Worm (Caenorhabditis elegans): ENCODE results near the gene srsx-30.

- no peak for TF ChIP-seq ceh-18 (tag; optimal IDR thresholded peaks at IDR 0.05)
- TF ChIP-seq elt-4 (tag; optimal IDR thresholded peaks at IDR 0.05): no peak
- no peak for TF ChIP-seq pha-4 (tag; optimal IDR thresholded peaks at IDR 0.05)
- TF ChIP-seq ceh-48 (tag; optimal IDR thresholded peaks at IDR 0.05): no peak
- no peak for TF ChIP-seq rnt-1 (tag; optimal IDR thresholded peaks at IDR 0.05)
- TF ChIP-seq ztf-16 (tag; optimal IDR thresholded peaks at IDR 0.05): no peak
- TF ChIP-seq F13H6.1 (tag; optimal IDR thresholded peaks at IDR 0.05): no peak
- TF ChIP-seq hlh-8 (tag; optimal IDR thresholded peaks at IDR 0.05): no peak
- no peak for TF ChIP-seq ceh-24 (tag; optimal IDR thresholded peaks at IDR 0.05)
- no peak for TF ChIP-seq fax-1 (tag; optimal IDR thresholded peaks at IDR 0.05)
- TF ChIP-seq sox-4 (tag; optimal IDR thresholded peaks at IDR 0.05): no peak
Measured at ce11 chrV:10148352-10148751, 10.3 kb upstream of the srsx-30 start, which contains the start of gene srsx-26.
